Worm (Caenorhabditis elegans): Measurements from ENCODE around the gene dcaf-13.
A peak's percentile ranks its signal among the peaks of the same experiment; 100 is the strongest.

The dcaf-13 gene

DNA sequence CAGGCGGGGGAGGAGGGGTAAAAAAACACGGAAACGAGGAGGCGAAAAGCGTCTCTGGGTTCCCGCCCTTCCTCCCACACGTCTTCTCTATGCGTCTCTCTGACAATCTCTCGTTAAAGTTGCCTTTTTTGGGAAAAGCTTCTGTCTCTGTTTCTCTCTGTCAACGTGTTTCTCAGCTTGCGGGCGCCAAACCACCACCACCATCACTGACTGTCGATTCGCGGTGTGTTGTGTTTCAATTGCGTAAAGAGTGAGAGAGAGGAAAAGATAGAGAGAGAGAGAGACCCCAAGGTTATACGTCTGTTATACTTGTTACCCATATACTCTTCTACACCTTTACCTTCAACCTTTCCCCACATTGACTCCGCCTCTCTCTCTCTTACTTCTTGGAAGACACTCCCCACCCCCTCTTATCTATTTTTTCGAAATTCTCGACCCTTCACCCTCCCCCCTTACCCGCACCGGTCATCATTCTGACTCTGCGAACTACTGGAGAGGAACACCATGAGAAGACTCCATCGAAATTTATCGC, 32.1 kb downstream of the dcaf-13 start, which contains the start of gene mlt-7:
mlt-7 (plus strand) TSS at position 482 of the 532 bp plus-strand sequence.
- TF ChIP-seq tra-4 (tag; optimal IDR thresholded peaks at IDR 0.05), result no peak
- no peak for TF ChIP-seq aly-1 (tag; optimal IDR thresholded peaks at IDR 0.05)
- TF ChIP-seq sea-1 (GFP tag; conservative IDR thresholded peaks at IDR 0.05), result no peak
- no peak for TF ChIP-seq B0310.2 (tag; optimal IDR thresholded peaks at IDR 0.05)
- TF ChIP-seq F13C5.2 (tag; optimal IDR thresholded peaks at IDR 0.05), result no peak
- no peak for TF ChIP-seq scrt-1 (GFP tag; IDR thresholded peaks at IDR 0.05)
- TF ChIP-seq ama-1 (optimal IDR thresholded peaks at IDR 0.05), result no peak
- no peak for TF ChIP-seq hmg-4 (GFP tag; optimal IDR thresholded peaks at IDR 0.05)
- TF ChIP-seq ets-7 (tag; optimal IDR thresholded peaks at IDR 0.05), result no peak
- TF ChIP-seq flt-1 (GFP tag; IDR thresholded peaks at IDR 0.05), result no peak
- no peak for TF ChIP-seq hmbx-1 (tag; optimal IDR thresholded peaks at IDR 0.05)
- no peak for TF ChIP-seq hnd-1 (tag; optimal IDR thresholded peaks at IDR 0.05)
- TF ChIP-seq pes-1 (GFP tag; IDR thresholded peaks at IDR 0.05), result no peak
- TF ChIP-seq tbx-11 (GFP tag; IDR thresholded peaks at IDR 0.05), result no peak

- TF ChIP-seq ceh-36 (tag; optimal IDR thresholded peaks at IDR 0.05) (no peak), F13C5.2 (tag; optimal IDR thresholded peaks at IDR 0.05) (no peak), tra-4 (tag; optimal IDR thresholded peaks at IDR 0.05) (no peak), aly-1 (tag; optimal IDR thresholded peaks at IDR 0.05) (no peak), hmg-4 (GFP tag; optimal IDR thresholded peaks at IDR 0.05) (no peak), pes-1 (GFP tag; IDR thresholded peaks at IDR 0.05) (no peak), scrt-1 (GFP tag; IDR thresholded peaks at IDR 0.05) (no peak), tbx-11 (GFP tag; IDR thresholded peaks at IDR 0.05) (no peak), B0310.2 (tag; optimal IDR thresholded peaks at IDR 0.05) (no peak), ama-1 (optimal IDR thresholded peaks at IDR 0.05) (no peak)
Measured at ce11 chrII:4391072-4391471, 33.6 kb downstream of the dcaf-13 start.

ce11 chrII:4383306-4383705, 41.4 kb downstream of the dcaf-13 start, which contains the start of gene fkh-6:
Gene fkh-6, minus strand, starts transcription at chrII:4383406.
- TF ChIP-seq hmg-4 (GFP tag; optimal IDR thresholded peaks at IDR 0.05), result no peak
- TF ChIP-seq ama-1 (optimal IDR thresholded peaks at IDR 0.05), result no peak
- TF ChIP-seq ets-7 (tag; optimal IDR thresholded peaks at IDR 0.05), result no peak
- no peak for TF ChIP-seq hnd-1 (tag; optimal IDR thresholded peaks at IDR 0.05)
- TF ChIP-seq flt-1 (GFP tag; IDR thresholded peaks at IDR 0.05), result no peak
- no peak for TF ChIP-seq ceh-36 (tag; optimal IDR thresholded peaks at IDR 0.05)
- no peak for TF ChIP-seq hmbx-1 (tag; optimal IDR thresholded peaks at IDR 0.05)
- TF ChIP-seq aly-1 (tag; optimal IDR thresholded peaks at IDR 0.05), result no peak
- no peak for TF ChIP-seq ceh-13 (GFP tag; optimal IDR thresholded peaks at IDR 0.05)
- no peak for TF ChIP-seq scrt-1 (GFP tag; IDR thresholded peaks at IDR 0.05)
- no peak for TF ChIP-seq tbx-37 (GFP tag; conservative IDR thresholded peaks at IDR 0.05)

ce11 chrII:4378195-4378594, 46.5 kb downstream of the dcaf-13 start, which contains the start of gene B0286.1:
Gene B0286.1, plus strand, starts transcription at chrII:4378495.
- TF ChIP-seq sea-1 (GFP tag; conservative IDR thresholded peaks at IDR 0.05), result no peak
- TF ChIP-seq hmg-4 (GFP tag; optimal IDR thresholded peaks at IDR 0.05), result no peak
- TF ChIP-seq hnd-1 (tag; optimal IDR thresholded peaks at IDR 0.05), result no peak

DNA sequence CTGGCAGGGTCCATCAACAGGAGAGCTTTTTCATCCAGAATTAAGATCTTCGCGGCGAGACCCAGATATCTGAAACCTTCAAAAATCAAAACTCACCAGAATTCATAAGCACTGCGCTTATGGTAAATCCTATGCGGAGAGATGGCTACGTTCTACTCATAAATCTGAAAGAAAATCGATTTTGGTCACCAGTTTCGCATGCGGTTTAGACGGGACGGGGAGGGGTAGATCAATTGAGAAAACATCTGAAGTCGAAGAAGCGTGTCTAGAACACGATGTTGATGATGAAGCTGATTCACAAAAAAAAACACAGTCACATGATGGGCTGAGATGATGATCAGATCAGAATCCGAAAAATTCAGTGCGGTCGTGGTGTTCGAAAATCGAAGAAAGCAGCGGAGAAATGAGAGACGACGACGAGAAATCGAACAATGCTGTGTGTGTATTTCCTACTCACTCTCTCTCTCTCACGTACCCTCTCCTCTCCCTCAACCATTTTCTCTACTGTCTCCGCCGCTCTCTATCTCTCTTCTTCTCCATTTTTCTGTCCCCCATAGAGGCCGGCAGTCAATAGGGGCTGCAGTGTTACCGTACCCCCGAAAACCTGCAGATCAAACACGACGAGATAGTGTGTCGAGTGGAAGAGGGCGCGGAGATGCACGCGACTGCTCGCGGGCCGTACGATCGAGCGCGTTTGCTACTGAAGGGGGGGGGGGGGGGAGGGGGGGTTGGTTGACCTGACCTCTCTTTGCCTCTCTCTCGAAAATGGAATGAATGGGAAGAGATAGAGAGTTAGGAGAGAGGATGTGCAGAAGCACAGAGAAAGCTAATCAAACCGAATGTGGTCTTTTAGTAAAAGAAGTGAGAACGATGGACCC, 48.2 kb downstream of the dcaf-13 start, which contains the start of gene ntl-2:
ntl-2 (minus strand) TSS at position 171 of the 878 bp plus-strand sequence.
- TF ChIP-seq hmg-4 (GFP tag; optimal IDR thresholded peaks at IDR 0.05) (peak; percentile 93), tra-4 (tag; optimal IDR thresholded peaks at IDR 0.05) (no peak), tbx-37 (GFP tag; conservative IDR thresholded peaks at IDR 0.05) (no peak), B0310.2 (tag; optimal IDR thresholded peaks at IDR 0.05) (peak; percentile 55), flt-1 (GFP tag; IDR thresholded peaks at IDR 0.05) (peak; percentile 29; the same call in 1 of the 2 replicates), sea-1 (GFP tag; conservative IDR thresholded peaks at IDR 0.05) (0 out of 2 replicates have a peak, but pooled peaks have one; percentile 58), ceh-36 (tag; optimal IDR thresholded peaks at IDR 0.05) (peak; percentile 67), ets-7 (tag; optimal IDR thresholded peaks at IDR 0.05) (no peak), tbx-11 (GFP tag; IDR thresholded peaks at IDR 0.05) (peak; percentile 44; the same call in 1 of the 2 replicates), ceh-13 (GFP tag; optimal IDR thresholded peaks at IDR 0.05) (peak; percentile 16), F13C5.2 (tag; optimal IDR thresholded peaks at IDR 0.05) (peak; percentile 75), pes-1 (GFP tag; IDR thresholded peaks at IDR 0.05) (peak; percentile 66)

DNA sequence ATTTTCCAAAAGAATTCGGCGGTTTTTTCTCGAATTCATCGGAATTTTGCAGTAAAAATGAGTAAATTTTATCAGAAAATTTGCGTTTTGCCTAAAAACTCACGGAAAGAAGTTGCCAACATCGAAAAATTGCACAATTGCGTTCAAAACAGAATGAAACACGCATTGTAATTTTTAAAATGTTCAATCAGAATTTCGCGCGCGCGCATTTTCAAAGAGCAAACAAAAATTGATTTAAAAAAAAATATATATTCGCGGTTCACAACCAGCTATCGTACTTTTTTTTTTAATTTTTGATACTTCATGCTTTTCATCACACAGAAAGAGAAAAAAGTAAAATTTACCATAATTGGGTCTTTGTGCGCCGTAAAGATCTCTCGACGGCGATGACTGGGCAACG, 49.8 kb downstream of the dcaf-13 start:
- TF ChIP-seq pes-1 (GFP tag; IDR thresholded peaks at IDR 0.05), result no peak
- TF ChIP-seq ceh-36 (tag; optimal IDR thresholded peaks at IDR 0.05), result no peak
- TF ChIP-seq ceh-13 (GFP tag; optimal IDR thresholded peaks at IDR 0.05), result no peak
- TF ChIP-seq aly-1 (tag; optimal IDR thresholded peaks at IDR 0.05), result no peak
- TF ChIP-seq flt-1 (GFP tag; IDR thresholded peaks at IDR 0.05), result no peak
- no peak for TF ChIP-seq hnd-1 (tag; optimal IDR thresholded peaks at IDR 0.05)
- TF ChIP-seq scrt-1 (GFP tag; IDR thresholded peaks at IDR 0.05), result no peak
- no peak for TF ChIP-seq F13C5.2 (tag; optimal IDR thresholded peaks at IDR 0.05)
- TF ChIP-seq tra-4 (tag; optimal IDR thresholded peaks at IDR 0.05), result no peak
- TF ChIP-seq tbx-37 (GFP tag; conservative IDR thresholded peaks at IDR 0.05), result no peak
- no peak for TF ChIP-seq ets-7 (tag; optimal IDR thresholded peaks at IDR 0.05)
- TF ChIP-seq hmbx-1 (tag; optimal IDR thresholded peaks at IDR 0.05), result no peak
- no peak for TF ChIP-seq ama-1 (optimal IDR thresholded peaks at IDR 0.05)
- no peak for TF ChIP-seq hmg-4 (GFP tag; optimal IDR thresholded peaks at IDR 0.05)
- no peak for TF ChIP-seq B0310.2 (tag; optimal IDR thresholded peaks at IDR 0.05)
- TF ChIP-seq tbx-11 (GFP tag; IDR thresholded peaks at IDR 0.05), result no peak
- TF ChIP-seq sea-1 (GFP tag; conservative IDR thresholded peaks at IDR 0.05), result no peak

DNA sequence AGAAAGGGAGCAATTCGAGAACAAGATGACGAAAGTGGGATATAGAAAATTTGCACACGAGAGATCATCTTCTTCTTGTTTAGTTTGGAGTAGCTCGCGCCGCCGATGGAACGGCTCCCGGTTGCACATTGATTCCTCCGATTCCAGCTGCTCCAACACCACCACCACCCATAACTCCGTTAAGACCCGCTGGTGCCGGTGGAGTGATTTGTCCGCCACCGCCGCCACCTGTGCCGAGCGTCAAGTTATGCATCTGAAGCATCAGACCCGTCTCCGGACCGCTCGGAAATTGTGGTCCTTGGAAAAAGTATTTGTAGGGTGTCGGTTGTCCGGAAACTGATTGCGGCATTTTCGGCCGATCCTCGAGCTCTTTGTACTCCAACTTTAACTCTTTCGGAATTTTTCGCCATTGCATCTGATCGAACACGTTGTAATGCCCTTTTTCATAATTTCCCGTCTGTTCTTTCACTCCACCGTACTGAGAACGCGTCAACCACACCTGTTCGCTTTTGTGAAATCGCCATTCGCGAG, 51.8 kb downstream of the dcaf-13 start:
- TF ChIP-seq hnd-1 (tag; optimal IDR thresholded peaks at IDR 0.05) (no peak), pes-1 (GFP tag; IDR thresholded peaks at IDR 0.05) (no peak), ceh-13 (GFP tag; optimal IDR thresholded peaks at IDR 0.05) (no peak), hmg-4 (GFP tag; optimal IDR thresholded peaks at IDR 0.05) (no peak), ama-1 (optimal IDR thresholded peaks at IDR 0.05) (no peak), tra-4 (tag; optimal IDR thresholded peaks at IDR 0.05) (no peak), sea-1 (GFP tag; conservative IDR thresholded peaks at IDR 0.05) (no peak), ceh-36 (tag; optimal IDR thresholded peaks at IDR 0.05) (no peak)

Data from whole organism, early embryonic.